Fruit fly (Drosophila melanogaster) whole organism, wandering third instar larva: ENCODE measurements around the gene shps.

ENCODE experiments used
- Abd-B ChIP-seq: fragments of >200 bp; optimal IDR thresholded peaks from 2 replicates; lab custom pipeline; 2017; ENCODE audit warnings: missing biosample characterization, missing genetic modification characterization
- Dfd ChIP-seq: fragments of >200 bp; optimal IDR thresholded peaks from 2 replicates; lab custom pipeline; 2017; ENCODE audit warnings: missing biosample characterization, missing genetic modification characterization
- Dif ChIP-seq: fragments of 200-275, 200-300 bp; sonication (Bioruptor generic); optimal IDR thresholded peaks from 2 replicates; lab custom pipeline; 2018; ENCODE audit warnings: missing biosample characterization, missing genetic modification characterization; ENCODE audit not compliant: partially characterized antibody
- Hr83 ChIP-seq: fragments of 200-300 bp; sonication (Bioruptor generic); optimal IDR thresholded peaks from 2 replicates; lab custom pipeline; 2016; ENCODE audit warnings: missing biosample characterization, mild to moderate bottlenecking, missing genetic modification characterization, moderate library complexity; ENCODE audit not compliant: poor library complexity, severe bottlenecking
- br ChIP-seq: fragments of 200-800 bp; sonication (Bioruptor generic); optimal IDR thresholded peaks from 2 replicates; lab custom pipeline; 2016; ENCODE audit warnings: missing biosample characterization, missing genetic modification characterization
- dmrt93B ChIP-seq: fragments of 200-800 bp; sonication (Bioruptor generic); optimal IDR thresholded peaks from 2 replicates; lab custom pipeline; 2018; ENCODE audit warnings: missing biosample characterization, mild to moderate bottlenecking, missing genetic modification characterization
- lola ChIP-seq: fragments of >200 bp; optimal IDR thresholded peaks from 2 replicates; lab custom pipeline; 2017; ENCODE audit warnings: missing biosample characterization, missing genetic modification characterization
- psq ChIP-seq: fragments of 200-800 bp; sonication (Bioruptor generic); optimal IDR thresholded peaks from 3 replicates; lab custom pipeline; 2017; ENCODE audit warnings: missing biosample characterization, mild to moderate bottlenecking, missing genetic modification characterization, moderate library complexity
- usp ChIP-seq: fragments of >200 bp; optimal IDR thresholded peaks from 2 replicates; lab custom pipeline; 2017; ENCODE audit warnings: missing biosample characterization, missing genetic modification characterization

dm6 chr3R:24266786-24267579 lies 12.4 kb upstream of the shps start:
- TF ChIP-seq Hr83 (GFP tag; lab: Kevin White, UChicago) = peak; percentile 30
- no peak for TF ChIP-seq Dfd (GFP tag; lab: Kevin White, UChicago)
- TF ChIP-seq psq (GFP tag; lab: Kevin White, UChicago) = peak; percentile 82
- no peak for TF ChIP-seq lola
- peak; percentile 77 for TF ChIP-seq dmrt93B (GFP tag; lab: Kevin White, UChicago)
- no peak for TF ChIP-seq usp
- peak; percentile 77 for TF ChIP-seq Dif (GFP tag; lab: Kevin White, UChicago)
- no peak for TF ChIP-seq Abd-B (GFP tag; lab: Kevin White, UChicago)
- TF ChIP-seq br (GFP tag; lab: Kevin White, UChicago) = peak; percentile 80
